Worm (Caenorhabditis elegans) whole organism, young adult: Measurements from ENCODE around the gene ubxn-6.
A peak's percentile ranks its signal among the peaks of the same experiment; 100 is the strongest.
"Not testable (repeated sequence)": the region's sequence is repeated elsewhere in the genome, so short reads cannot be mapped to it uniquely, and the experiment has no call there.

Experiments
- D2030.7 ChIP-seq: fragments of 200-800 bp; sonication (Bioruptor generic); IDR thresholded peaks from 2 replicates; pipeline ENCODE4 v1.3.6; 2022; ENCODE audit warnings: missing genetic modification reagents, missing genetic modification characterization, missing compliant biosample characterization
- F33H1.4 ChIP-seq: fragments of 200-800 bp; sonication (Bioruptor generic); IDR thresholded peaks from 2 replicates; pipeline ENCODE4 v1.3.6; 2022; ENCODE audit warnings: missing genetic modification reagents, missing genetic modification characterization, missing compliant biosample characterization
- F55B11.4 ChIP-seq: sonication (generic microtip); optimal IDR thresholded peaks from 2 replicates; lab custom pipeline; 2016; ENCODE audit warnings: missing compliant biosample characterization, missing genetic modification characterization, borderline replicate concordance; ENCODE audit not compliant: insufficient read depth
- T07F8.4 ChIP-seq: sonication (generic microtip); optimal IDR thresholded peaks from 2 replicates; lab custom pipeline; 2016; ENCODE audit warnings: mild to moderate bottlenecking, missing genetic modification characterization, moderate library complexity, missing compliant biosample characterization
- ZK185.1 ChIP-seq: sonication (generic microtip); optimal IDR thresholded peaks from 2 replicates; lab custom pipeline; 2016; ENCODE audit warnings: mild to moderate bottlenecking, missing genetic modification characterization, missing compliant biosample characterization; ENCODE audit not compliant: poor library complexity, severe bottlenecking
- bed-1 ChIP-seq: fragments of 200-800 bp; sonication (Bioruptor generic); IDR thresholded peaks from 2 replicates; pipeline ENCODE4 v1.3.6; 2022; ENCODE audit warnings: missing genetic modification reagents, missing genetic modification characterization, missing compliant biosample characterization
- ceh-40 ChIP-seq: fragments of 200-800 bp; sonication (Bioruptor generic); IDR thresholded peaks from 2 replicates; pipeline ENCODE4 v1.3.6; 2022; ENCODE audit warnings: missing genetic modification characterization, missing compliant biosample characterization
- ceh-79 ChIP-seq: sonication (generic microtip); optimal IDR thresholded peaks from 2 replicates; lab custom pipeline; 2017; ENCODE audit warnings: mild to moderate bottlenecking, missing genetic modification characterization, missing compliant biosample characterization
- dox-1 ChIP-seq: fragments of 200-800 bp; sonication (Bioruptor generic); IDR thresholded peaks from 2 replicates; pipeline ENCODE4 v1.3.6; 2022; ENCODE audit warnings: missing genetic modification reagents, missing genetic modification characterization, missing compliant biosample characterization
- egl-18 ChIP-seq: fragments of 200-800 bp; sonication (Bioruptor generic); IDR thresholded peaks from 2 replicates; pipeline ENCODE4 v1.3.6; 2022; ENCODE audit warnings: missing genetic modification reagents, missing genetic modification characterization, missing compliant biosample characterization
- ekl-4 ChIP-seq: fragments of 200-800 bp; sonication (Bioruptor generic); IDR thresholded peaks from 2 replicates; pipeline ENCODE4 v1.3.6; 2022; ENCODE audit warnings: missing genetic modification reagents, missing genetic modification characterization, missing compliant biosample characterization
- fkh-3 ChIP-seq: sonication (generic microtip); optimal IDR thresholded peaks from 2 replicates; lab custom pipeline; 2016; ENCODE audit warnings: mild to moderate bottlenecking, missing genetic modification characterization, missing compliant biosample characterization
- him-1 ChIP-seq: sonication (generic microtip); optimal IDR thresholded peaks from 2 replicates; lab custom pipeline; 2016; ENCODE audit warnings: missing genotype, missing genetic modification reagents, missing genetic modification characterization, missing compliant biosample characterization
- hmg-1.2 ChIP-seq: fragments of 200-800 bp; sonication (Bioruptor generic); IDR thresholded peaks from 2 replicates; pipeline ENCODE4 v1.3.6; 2022; ENCODE audit warnings: missing genetic modification reagents, missing genetic modification characterization, missing compliant biosample characterization
- hrde-1 ChIP-seq: sonication (generic microtip); optimal IDR thresholded peaks from 2 replicates; lab custom pipeline; 2016; ENCODE audit warnings: missing genetic modification characterization, mild to moderate bottlenecking, missing compliant biosample characterization, moderate library complexity, missing genotype, missing genetic modification reagents, borderline replicate concordance
- lin-35 ChIP-seq, 3 experiments: fragments of 150-350 bp in 2 of 3; sonication (generic microtip) in 1 of 3; optimal IDR thresholded peaks; 2 replicates each; lab custom pipeline; 2014 to 2018; ENCODE audit warnings: missing biosample characterization in 3 of 3, missing genetic modification characterization in 3 of 3, missing genetic modification reagents in 3 of 3
- lir-1 ChIP-seq: fragments of 200-800 bp; sonication (Bioruptor generic); conservative IDR thresholded peaks from 2 replicates; pipeline ENCODE4 v1.3.6; 2022; ENCODE audit warnings: missing genetic modification reagents, missing genetic modification characterization, missing compliant biosample characterization
- lsl-1 ChIP-seq: fragments of 200-800 bp; sonication (Bioruptor generic); optimal IDR thresholded peaks from 2 replicates; lab custom pipeline; 2018; ENCODE audit warnings: mild to moderate bottlenecking, missing genetic modification characterization, moderate library complexity, missing compliant biosample characterization
- madf-6 ChIP-seq: fragments of 200-800 bp; sonication (Bioruptor generic); IDR thresholded peaks from 2 replicates; pipeline ENCODE4 v1.3.6; 2022; ENCODE audit warnings: missing genetic modification reagents, missing genetic modification characterization, missing compliant biosample characterization
- mcd-1 ChIP-seq: fragments of 200-800 bp; sonication (Bioruptor generic); IDR thresholded peaks from 2 replicates; pipeline ENCODE4 v1.3.6; 2022; ENCODE audit warnings: missing genetic modification reagents, missing genetic modification characterization, missing compliant biosample characterization
- nfyb-1 ChIP-seq: fragments of 200-800 bp; sonication (Bioruptor generic); IDR thresholded peaks from 2 replicates; pipeline ENCODE4 v1.3.6; 2022; ENCODE audit warnings: missing genetic modification reagents, missing genetic modification characterization, missing compliant biosample characterization
- nhr-120 ChIP-seq: fragments of 200-800 bp; sonication (Bioruptor generic); IDR thresholded peaks from 2 replicates; pipeline ENCODE4 v1.3.6; 2022; ENCODE audit warnings: missing genetic modification characterization, missing compliant biosample characterization
- nhr-80 ChIP-seq: sonication (generic microtip); optimal IDR thresholded peaks from 2 replicates; lab custom pipeline; 2016; ENCODE audit warnings: missing genetic modification characterization, missing compliant biosample characterization
- rec-8 ChIP-seq, 2 experiments: sonication (generic microtip); optimal IDR thresholded peaks; 2 replicates each; lab custom pipeline; 2016; ENCODE audit warnings: mild to moderate bottlenecking in 2 of 2, missing genetic modification characterization in 2 of 2, missing genetic modification reagents in 2 of 2, missing genotype in 2 of 2, missing biosample characterization in 1 of 2, missing compliant biosample characterization in 1 of 2, moderate library complexity in 1 of 2
- sea-2 ChIP-seq: fragments of 200-800 bp; sonication (Bioruptor generic); IDR thresholded peaks from 2 replicates; pipeline ENCODE4 v1.3.6; 2022; ENCODE audit warnings: missing genetic modification characterization, missing compliant biosample characterization
- snpc-1.3 ChIP-seq: sonication (generic microtip); optimal IDR thresholded peaks from 2 replicates; lab custom pipeline; 2017; ENCODE audit warnings: missing genetic modification characterization, mild to moderate bottlenecking, missing compliant biosample characterization, antibody characterized with exemption, moderate library complexity, missing genotype, missing genetic modification reagents; ENCODE audit not compliant: insufficient read depth
- snpc-4 ChIP-seq, 5 experiments: fragments of 150-350 bp in 1 of 5; sonication (generic microtip) in 4 of 5; optimal IDR thresholded peaks; 2 replicates each; lab custom pipeline; 2014 to 2018; ENCODE audit warnings: missing genetic modification characterization in 5 of 5, missing biosample characterization in 3 of 5, antibody characterized with exemption in 2 of 5, mild to moderate bottlenecking in 2 of 5, missing compliant biosample characterization in 2 of 5, missing genotype in 2 of 5, moderate library complexity in 2 of 5, missing genetic modification reagents in 1 of 5
- tlf-1 ChIP-seq: fragments of 200-800 bp; sonication (Bioruptor generic); optimal IDR thresholded peaks from 2 replicates; lab custom pipeline; 2018; ENCODE audit warnings: mild to moderate bottlenecking, missing genetic modification characterization, missing compliant biosample characterization
- xnd-1 ChIP-seq: sonication (generic microtip); optimal IDR thresholded peaks from 2 replicates; lab custom pipeline; 2016; ENCODE audit warnings: missing genotype, missing genetic modification reagents, missing genetic modification characterization, missing compliant biosample characterization
- zim-3 ChIP-seq: sonication (generic microtip); optimal IDR thresholded peaks from 2 replicates; lab custom pipeline; 2017; ENCODE audit warnings: mild to moderate bottlenecking, missing genetic modification characterization, moderate library complexity, missing compliant biosample characterization
- ztf-22 ChIP-seq: fragments of 200-800 bp; sonication (Bioruptor generic); optimal IDR thresholded peaks from 2 replicates; lab custom pipeline; 2018; ENCODE audit warnings: mild to moderate bottlenecking, missing genetic modification characterization, moderate library complexity, missing compliant biosample characterization
- ztf-25 ChIP-seq: fragments of 200-800 bp; sonication (Bioruptor generic); IDR thresholded peaks from 2 replicates; pipeline ENCODE4 v1.3.6; 2022; ENCODE audit warnings: missing genetic modification reagents, missing genetic modification characterization, missing compliant biosample characterization
- ztf-6 ChIP-seq: fragments of 200-800 bp; sonication (Bioruptor generic); IDR thresholded peaks from 2 replicates; pipeline ENCODE4 v1.3.6; 2022; ENCODE audit warnings: missing genetic modification reagents, missing genetic modification characterization, missing compliant biosample characterization

The ubxn-6 gene

ce11 chrIV:4776501-4776900, 32.8 kb downstream of the ubxn-6 start:
- TF ChIP-seq nfyb-1 (GFP tag; lab: Robert Waterston, UW) (peak; percentile 76; the same call in 1 of the 2 replicates), ztf-25 (GFP tag; lab: Robert Waterston, UW) (no peak), ekl-4 (GFP tag; lab: Robert Waterston, UW) (no peak), D2030.7 (GFP tag; lab: Robert Waterston, UW) (no peak), rec-8 (tag; optimal IDR thresholded peaks at IDR 0.05; lab: Kevin White, UChicago) (no peak), zim-3 (tag; lab: Kevin White, UChicago) (no peak), egl-18 (GFP tag; lab: Robert Waterston, UW) (no peak), ceh-40 (GFP tag; lab: Robert Waterston, UW) (no peak)

ce11 chrIV:4776001-4776400, 33.3 kb downstream of the ubxn-6 start, which contains the start of gene R11E3.19:
Gene R11E3.19, minus strand, starts transcription at chrIV:4776101.
- TF ChIP-seq T07F8.4 (tag; lab: Kevin White, UChicago) (no peak), hrde-1 (tag; lab: Kevin White, UChicago) (no peak), ZK185.1 (tag; lab: Kevin White, UChicago) (no peak), nhr-120 (GFP tag; lab: Robert Waterston, UW) (no peak), snpc-1.3 (tag; lab: Kevin White, UChicago) (no peak), tlf-1 (GFP tag; lab: Kevin White, UChicago) (no peak), him-1 (no peak), sea-2 (GFP tag; lab: Robert Waterston, UW) (no peak), fkh-3 (tag; lab: Kevin White, UChicago) (no peak), bed-1 (no peak), ztf-25 (GFP tag; lab: Robert Waterston, UW) (no peak), ztf-22 (GFP tag; lab: Kevin White, UChicago) (no peak)

ce11 chrIV:4771792-4772191, 37.5 kb downstream of the ubxn-6 start, which contains the start of gene R11E3.2:
Gene R11E3.2, plus strand, starts transcription at chrIV:4772092.
- TF ChIP-seq madf-6 (GFP tag; lab: Robert Waterston, UW) (no peak), nhr-80 (tag; lab: Kevin White, UChicago) (peak; percentile 4)

- TF ChIP-seq dox-1 (GFP tag; lab: Robert Waterston, UW) = no peak
Measured at ce11 chrIV:4764422-4764821, 44.9 kb downstream of the ubxn-6 start, which contains the start of gene npp-26. Gene npp-26, plus strand, starts transcription at chrIV:4764722.

ce11 chrIV:4763844-4764243, 45.5 kb downstream of the ubxn-6 start, which contains the start of gene Y17G9B.2:
Gene Y17G9B.2, plus strand, starts transcription at chrIV:4764144.
- no peak for TF ChIP-seq lin-35 (GFP tag; optimal IDR thresholded peaks at IDR 0.05; lab: Kevin White, UChicago)
- TF ChIP-seq ztf-25 (GFP tag; lab: Robert Waterston, UW) = no peak
- TF ChIP-seq madf-6 (GFP tag; lab: Robert Waterston, UW) = no peak
- TF ChIP-seq ceh-79 = no peak
- TF ChIP-seq ztf-6 (GFP tag; lab: Robert Waterston, UW) = no peak
- TF ChIP-seq F55B11.4 (tag; lab: Kevin White, UChicago) = no peak
- TF ChIP-seq lir-1 (GFP tag; lab: Robert Waterston, UW) = no peak

- peak; percentile 52 for TF ChIP-seq lsl-1 (GFP tag; lab: Kevin White, UChicago)
- peak; percentile 75 for TF ChIP-seq madf-6 (GFP tag; lab: Robert Waterston, UW)
- peak; percentile 70 for TF ChIP-seq mcd-1 (GFP tag; lab: Robert Waterston, UW)
- peak; percentile 17 for TF ChIP-seq xnd-1 (tag; lab: Kevin White, UChicago)
- TF ChIP-seq F33H1.4 (GFP tag; lab: Robert Waterston, UW) = peak; percentile 49
- TF ChIP-seq hmg-1.2 (GFP tag; lab: Robert Waterston, UW) = peak; percentile 26; the same call in 1 of the 2 replicates
- not testable (repeated sequence) for TF ChIP-seq snpc-4 (GFP tag; optimal IDR thresholded peaks at IDR 0.05; lab: Kevin White, UChicago)
- TF ChIP-seq snpc-4 (tag; optimal IDR thresholded peaks at IDR 0.05; lab: Kevin White, UChicago) = peak in 1 of 4 experiments; percentile 39
Measured at ce11 chrIV:4762990-4763545, 46.2 kb downstream of the ubxn-6 start.
